Fruit fly (Drosophila melanogaster) whole organism, embryonic: ENCODE measurements around the gene HHEX.

Experiments
- Atf6 ChIP-seq: fragments of 200-800 bp; sonication (Bioruptor generic); IDR thresholded peaks from 2 replicates; pipeline ENCODE4 v1.3.6; 2022; ENCODE audit warnings: missing biosample characterization, missing genetic modification characterization
- Blimp-1 ChIP-seq: fragments of 200-800 bp; sonication (Bioruptor generic); optimal IDR thresholded peaks from 3 replicates; lab custom pipeline; 2018; ENCODE audit warnings: missing biosample characterization, missing genetic modification characterization, mild to moderate bottlenecking, moderate library complexity, missing genetic modification reagents
- CG10147 ChIP-seq: fragments of 200-800 bp; sonication (Bioruptor generic); optimal IDR thresholded peaks from 2 replicates; lab custom pipeline; 2019; ENCODE audit warnings: missing biosample characterization, mild to moderate bottlenecking, missing genetic modification characterization, moderate library complexity
- CG11085 ChIP-seq: fragments of 200-800 bp; sonication (Bioruptor generic); IDR thresholded peaks from 2 replicates; pipeline ENCODE4 v1.3.6; 2022; ENCODE audit warnings: missing biosample characterization, missing genetic modification characterization
- CG12155 ChIP-seq: fragments of 200-800 bp; sonication (Bioruptor generic); optimal IDR thresholded peaks from 3 replicates; lab custom pipeline; 2016; ENCODE audit warnings: missing biosample characterization, missing genetic modification characterization
- CG1233 ChIP-seq: fragments of 200-800 bp; sonication (Bioruptor generic); optimal IDR thresholded peaks from 4 replicates; lab custom pipeline; 2018; ENCODE audit warnings: missing biosample characterization, mild to moderate bottlenecking, missing genetic modification characterization
- CG1647 ChIP-seq: fragments of 200-800 bp; sonication (Bioruptor generic); optimal IDR thresholded peaks from 3 replicates; lab custom pipeline; 2016; ENCODE audit warnings: missing biosample characterization, missing genetic modification characterization
- CG17186 ChIP-seq: fragments of 200-800 bp; sonication (Bioruptor generic); optimal IDR thresholded peaks from 3 replicates; lab custom pipeline; 2017; ENCODE audit warnings: missing biosample characterization, missing genetic modification reagents, missing genetic modification characterization
- CG17829 ChIP-seq: fragments of 200-800 bp; optimal IDR thresholded peaks from 2 replicates; lab custom pipeline; 2019; ENCODE audit warnings: missing biosample characterization, mild to moderate bottlenecking, missing genetic modification characterization, moderate library complexity
- CG2120 ChIP-seq: fragments of 200-800 bp; sonication (Bioruptor generic); optimal IDR thresholded peaks from 3 replicates; lab custom pipeline; 2016; ENCODE audit warnings: missing biosample characterization, missing genetic modification characterization
- CG3726 ChIP-seq: fragments of 200-800 bp; sonication (Bioruptor generic); IDR thresholded peaks from 3 replicates; pipeline ENCODE4, ENCODE4 v1.3.6; 2022; ENCODE audit warnings: missing biosample characterization, missing genetic modification characterization
- CG4282 ChIP-seq: fragments of 200-800 bp; sonication (Bioruptor generic); optimal IDR thresholded peaks from 2 replicates; lab custom pipeline; 2016; ENCODE audit warnings: missing biosample characterization, missing genetic modification characterization
- CG4360 ChIP-seq: fragments of 200-800 bp; sonication (Bioruptor generic); IDR thresholded peaks from 2 replicates; pipeline ENCODE4 v1.3.6; 2022; ENCODE audit warnings: missing biosample characterization, missing genetic modification characterization
- CG4730 ChIP-seq: fragments of 200-800 bp; sonication (Bioruptor generic); IDR thresholded peaks from 2 replicates; pipeline ENCODE4 v1.3.6; 2022; ENCODE audit warnings: missing biosample characterization, missing genetic modification characterization
- CG6254 ChIP-seq: fragments of 200-800 bp; sonication (Bioruptor generic); optimal IDR thresholded peaks from 3 replicates; lab custom pipeline; 2017; ENCODE audit warnings: mild to moderate bottlenecking, missing biosample characterization, missing genetic modification reagents, missing genetic modification characterization
- CG7271 ChIP-seq: fragments of 200-800 bp; sonication (Bioruptor generic); optimal IDR thresholded peaks from 2 replicates; lab custom pipeline; 2018; ENCODE audit warnings: missing biosample characterization, mild to moderate bottlenecking, missing genetic modification characterization, moderate library complexity
- CG7357 ChIP-seq: fragments of 200-800 bp; sonication (Bioruptor generic); IDR thresholded peaks from 3 replicates; pipeline ENCODE4 v1.3.6; 2022; ENCODE audit warnings: missing biosample characterization, missing genetic modification characterization
- CG7745 ChIP-seq: fragments of 200-800 bp; sonication (Bioruptor generic); optimal IDR thresholded peaks from 2 replicates; lab custom pipeline; 2018; ENCODE audit warnings: missing biosample characterization, mild to moderate bottlenecking, missing genetic modification characterization, moderate library complexity
- CG8281 ChIP-seq: fragments of 200-800 bp; sonication (Bioruptor generic); optimal IDR thresholded peaks from 2 replicates; lab custom pipeline; 2018; ENCODE audit warnings: missing biosample characterization, mild to moderate bottlenecking, missing genetic modification characterization, moderate library complexity
- CG8924 ChIP-seq: fragments of 200-800 bp; optimal IDR thresholded peaks from 3 replicates; lab custom pipeline; 2019; ENCODE audit warnings: missing biosample characterization, mild to moderate bottlenecking, missing genetic modification characterization, moderate library complexity
- D ChIP-seq, 2 experiments: fragments of 200-800 bp in 1 of 2; fragments of >200 bp in 1 of 2; sonication (Bioruptor generic) in 1 of 2; optimal IDR thresholded peaks; 2 replicates in 1 of 2; 3 replicates in 1 of 2; lab custom pipeline; 2017; ENCODE audit warnings: mild to moderate bottlenecking in 1 of 2, missing biosample characterization in 1 of 2, missing genetic modification characterization in 1 of 2, missing genetic modification reagents in 1 of 2
- D19A ChIP-seq: fragments of 200-800 bp; optimal IDR thresholded peaks from 3 replicates; lab custom pipeline; 2019; ENCODE audit warnings: missing biosample characterization, mild to moderate bottlenecking, missing genetic modification characterization, moderate library complexity
- H15 ChIP-seq: fragments of 200-800 bp; sonication (Bioruptor generic); IDR thresholded peaks from 3 replicates; pipeline ENCODE4 v1.3.6; 2022; ENCODE audit warnings: missing biosample characterization, missing genetic modification characterization
- HLH3B ChIP-seq: fragments of 200-800 bp; sonication (Bioruptor generic); IDR thresholded peaks from 2 replicates; pipeline ENCODE4 v1.3.6; 2022; ENCODE audit warnings: missing biosample characterization, missing genetic modification characterization
- HLHmδ ChIP-seq: fragments of 200-800 bp; sonication (Bioruptor generic); optimal IDR thresholded peaks from 2 replicates; lab custom pipeline; 2018; ENCODE audit warnings: missing biosample characterization, mild to moderate bottlenecking, missing genetic modification characterization, moderate library complexity
- Lhr ChIP-seq: fragments of 200-800 bp; sonication (Bioruptor generic); optimal IDR thresholded peaks from 3 replicates; lab custom pipeline; 2017; ENCODE audit warnings: mild to moderate bottlenecking, missing biosample characterization, missing genetic modification reagents, missing genetic modification characterization
- Meics ChIP-seq: fragments of 200-800 bp; sonication (Bioruptor generic); optimal IDR thresholded peaks from 2 replicates; lab custom pipeline; 2017; ENCODE audit warnings: missing biosample characterization, mild to moderate bottlenecking, missing genetic modification characterization
- Mrtf ChIP-seq: fragments of 200-800 bp; sonication (Bioruptor generic); IDR thresholded peaks from 3 replicates; pipeline ENCODE4 v1.3.6; 2022; ENCODE audit warnings: missing biosample characterization, missing genetic modification characterization
- Oli ChIP-seq: fragments of 200-800 bp; sonication (Bioruptor generic); optimal IDR thresholded peaks from 2 replicates; lab custom pipeline; 2018; ENCODE audit warnings: missing biosample characterization, mild to moderate bottlenecking, missing genetic modification characterization, moderate library complexity
- Optix ChIP-seq: fragments of 200-800 bp; sonication (Bioruptor generic); IDR thresholded peaks from 3 replicates; pipeline ENCODE4 v1.3.6; 2022; ENCODE audit warnings: missing biosample characterization, missing genetic modification characterization
- PHDP ChIP-seq: fragments of 200-800 bp; sonication (Bioruptor generic); optimal IDR thresholded peaks from 3 replicates; lab custom pipeline; 2018; ENCODE audit warnings: missing biosample characterization, mild to moderate bottlenecking, missing genetic modification characterization, moderate library complexity
- Ssrp ChIP-seq: fragments of 200-800 bp; sonication (Bioruptor generic); optimal IDR thresholded peaks from 2 replicates; lab custom pipeline; 2018; ENCODE audit warnings: missing biosample characterization, mild to moderate bottlenecking, missing genetic modification characterization, moderate library complexity
- al ChIP-seq: fragments of 200-800 bp; sonication (Bioruptor generic); IDR thresholded peaks from 2 replicates; pipeline ENCODE4 v1.3.6; 2022; ENCODE audit warnings: missing biosample characterization, missing genetic modification characterization
- ase ChIP-seq: fragments of 200-800 bp; sonication (Bioruptor generic); IDR thresholded peaks from 3 replicates; pipeline ENCODE4 v1.3.6; 2022; ENCODE audit warnings: missing biosample characterization, missing genetic modification characterization
- br ChIP-seq: fragments of >200 bp; optimal IDR thresholded peaks from 2 replicates; lab custom pipeline; 2017
- dan ChIP-seq: fragments of 200-800 bp; sonication (Bioruptor generic); IDR thresholded peaks from 2 replicates; pipeline ENCODE4 v1.3.6; 2022; ENCODE audit warnings: missing biosample characterization, missing genetic modification characterization
- gcm ChIP-seq: fragments of 200-800 bp; sonication (Bioruptor generic); optimal IDR thresholded peaks from 2 replicates; lab custom pipeline; 2019; ENCODE audit warnings: missing biosample characterization, mild to moderate bottlenecking, missing genetic modification characterization, moderate library complexity
- hkb ChIP-seq, 2 experiments: fragments of 200-800 bp in 1 of 2; fragments of >200 bp in 1 of 2; sonication (Bioruptor generic) in 1 of 2; IDR thresholded peaks in 1 of 2; optimal IDR thresholded peaks in 1 of 2; 2 replicates each; pipeline versions ENCODE4 v1.3.6 to Lab custom; 2017 to 2022; ENCODE audit warnings: missing biosample characterization in 1 of 2, missing genetic modification characterization in 1 of 2
- lmd ChIP-seq: fragments of 200-800 bp; sonication (Bioruptor generic); IDR thresholded peaks from 2 replicates; pipeline ENCODE4 v1.3.6; 2022; ENCODE audit warnings: missing biosample characterization, missing genetic modification characterization
- nau ChIP-seq: fragments of 200-800 bp; sonication (Bioruptor generic); optimal IDR thresholded peaks from 3 replicates; lab custom pipeline; 2017; ENCODE audit warnings: missing biosample characterization, mild to moderate bottlenecking, missing genetic modification characterization, missing genetic modification reagents
- pros ChIP-seq: fragments of 200-800 bp; sonication (Bioruptor generic); optimal IDR thresholded peaks from 3 replicates; lab custom pipeline; 2019; ENCODE audit warnings: missing biosample characterization, mild to moderate bottlenecking, missing genetic modification characterization, moderate library complexity
- row ChIP-seq: fragments of 200-800 bp; sonication (Bioruptor generic); IDR thresholded peaks from 3 replicates; pipeline ENCODE4 v1.3.6; 2022; ENCODE audit warnings: missing biosample characterization, missing genetic modification characterization
- run ChIP-seq: fragments of 200-800 bp; sonication (Bioruptor generic); optimal IDR thresholded peaks from 3 replicates; lab custom pipeline; 2018; ENCODE audit warnings: missing biosample characterization, mild to moderate bottlenecking, missing genetic modification characterization
- schlank ChIP-seq: fragments of 200-800 bp; sonication (Bioruptor generic); optimal IDR thresholded peaks from 2 replicates; lab custom pipeline; 2018; ENCODE audit warnings: missing biosample characterization, mild to moderate bottlenecking, missing genetic modification characterization
- slp2 ChIP-seq: fragments of 200-800 bp; sonication (Bioruptor generic); optimal IDR thresholded peaks from 2 replicates; lab custom pipeline; 2016; ENCODE audit warnings: missing biosample characterization, missing genetic modification characterization
- tin ChIP-seq: fragments of 200-800 bp; sonication (Bioruptor generic); optimal IDR thresholded peaks from 3 replicates; lab custom pipeline; 2016; ENCODE audit warnings: missing biosample characterization, missing genetic modification characterization
- toy ChIP-seq: fragments of 200-800 bp; sonication (Bioruptor generic); IDR thresholded peaks from 2 replicates; pipeline ENCODE4 v1.3.6; 2022; ENCODE audit warnings: missing biosample characterization, missing genetic modification characterization
- tx ChIP-seq: fragments of 200-800 bp; sonication (Bioruptor generic); optimal IDR thresholded peaks from 2 replicates; lab custom pipeline; 2016; ENCODE audit warnings: missing biosample characterization, missing genetic modification characterization
- zen2 ChIP-seq: fragments of 200-800 bp; sonication (Bioruptor generic); IDR thresholded peaks from 3 replicates; pipeline ENCODE4 v1.3.6; 2022; ENCODE audit warnings: missing biosample characterization, missing genetic modification characterization; ENCODE audit not compliant: partially characterized antibody

HHEX gene

DNA sequence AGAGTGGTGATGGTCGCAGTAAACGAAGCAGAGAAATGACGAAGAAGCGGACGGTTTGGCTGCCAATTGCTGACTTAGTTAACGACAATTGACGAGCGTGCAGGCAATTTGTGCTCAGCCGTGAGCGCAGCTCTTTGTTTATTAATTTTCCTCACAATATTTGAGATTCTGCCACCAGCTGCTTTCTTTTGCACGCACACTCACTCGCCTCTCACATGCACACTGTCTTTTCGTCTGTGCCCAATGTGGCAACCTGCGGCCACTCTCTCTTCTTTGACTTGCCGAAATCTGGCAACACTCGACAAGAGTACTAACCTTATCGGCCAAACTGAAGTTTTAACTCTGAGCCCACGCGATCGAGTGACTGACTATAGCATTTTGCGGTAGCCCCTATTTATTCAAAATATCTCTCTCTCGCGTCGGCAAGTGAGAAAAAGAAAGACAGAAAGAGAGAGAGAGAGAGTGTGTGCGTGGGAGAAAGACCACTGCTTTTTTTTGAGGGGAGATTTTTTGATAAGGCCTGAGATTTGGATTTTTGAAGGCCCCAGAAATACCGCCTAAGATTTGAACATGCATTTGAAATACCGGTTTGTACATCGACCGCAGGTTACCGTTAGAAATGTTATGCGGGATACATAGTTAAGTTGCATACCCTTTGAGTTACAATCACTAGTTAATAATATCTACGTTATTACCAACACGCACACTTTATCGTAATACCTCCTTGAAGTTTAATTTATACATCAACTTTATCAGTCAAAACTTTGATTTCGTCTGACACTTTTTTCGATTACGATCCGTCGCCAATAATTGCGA lies 20.1 kb downstream of the HHEX start, which contains the start of gene Mvl (continued):
- peak; percentile 71; the same call in 2 of the 3 replicates for TF ChIP-seq zen2
- no peak for TF ChIP-seq run (tag; lab: Kevin White, UChicago)
- TF ChIP-seq CG4730 (GFP tag; lab: Robert Waterston, UW): no peak
- no peak for TF ChIP-seq CG7357
- peak; percentile 5 for TF ChIP-seq Lhr (GFP tag; lab: Kevin White, UChicago)
- TF ChIP-seq CG3726: no peak
- TF ChIP-seq CG2120: no peak
- peak; percentile 54 for TF ChIP-seq hkb (optimal IDR thresholded peaks at IDR 0.05; lab: Kevin White, UChicago)
- TF ChIP-seq hkb (GFP tag; IDR thresholded peaks at IDR 0.05; lab: Robert Waterston, UW): 0 out of 2 replicates have a peak, but pooled peaks have one; percentile 22
- no peak for TF ChIP-seq dan
- TF ChIP-seq Mrtf: no peak
- peak; percentile 22 for TF ChIP-seq CG8924 (tag; lab: Kevin White, UChicago)
- peak; percentile 13 for TF ChIP-seq CG17186 (GFP tag; lab: Kevin White, UChicago)
- TF ChIP-seq pros: peak; percentile 79
- TF ChIP-seq CG4282: no peak
- no peak for TF ChIP-seq Meics (GFP tag; lab: Kevin White, UChicago)
- no peak for TF ChIP-seq toy (GFP tag; lab: Robert Waterston, UW)
- TF ChIP-seq tin (GFP tag; lab: Kevin White, UChicago): no peak
- peak; percentile 39 for TF ChIP-seq Blimp-1 (GFP tag; lab: Kevin White, UChicago)
- TF ChIP-seq Atf6: no peak
- no peak for TF ChIP-seq br (lab: Kevin White, UChicago)
- no peak for TF ChIP-seq al (GFP tag; lab: Robert Waterston, UW)
- no peak for TF ChIP-seq H15 (GFP tag; lab: Robert Waterston, UW)
- no peak for TF ChIP-seq D (optimal IDR thresholded peaks at IDR 0.05; lab: Kevin White, UChicago)
- TF ChIP-seq D (GFP tag; optimal IDR thresholded peaks at IDR 0.05; lab: Kevin White, UChicago): no peak
- TF ChIP-seq CG4360 (GFP tag; lab: Robert Waterston, UW): no peak
- TF ChIP-seq CG17829 (tag; lab: Kevin White, UChicago): peak; percentile 66
- no peak for TF ChIP-seq CG1647 (GFP tag; lab: Kevin White, UChicago)
- peak; percentile 43 for TF ChIP-seq HLHmδ (GFP tag; lab: Kevin White, UChicago)
- TF ChIP-seq CG7271 (tag; lab: Kevin White, UChicago): no peak
- TF ChIP-seq D19A: no peak
- 0 out of 3 replicates have a peak, but pooled peaks have one; percentile 21 for TF ChIP-seq row (GFP tag; lab: Robert Waterston, UW)
- no peak for TF ChIP-seq Oli (tag; lab: Kevin White, UChicago)
- TF ChIP-seq slp2 (GFP tag; lab: Kevin White, UChicago): no peak
- no peak for TF ChIP-seq CG1233 (GFP tag; lab: Kevin White, UChicago)
- TF ChIP-seq CG12155 (GFP tag; lab: Kevin White, UChicago): no peak
- TF ChIP-seq CG7745 (tag; lab: Kevin White, UChicago): peak; percentile 5
- TF ChIP-seq CG8281: no peak
- TF ChIP-seq CG6254 (GFP tag; lab: Kevin White, UChicago): peak; percentile 19
- no peak for TF ChIP-seq HLH3B
- TF ChIP-seq nau: no peak
- no peak for TF ChIP-seq ase (GFP tag; lab: Robert Waterston, UW)
- no peak for TF ChIP-seq Ssrp (tag; lab: Kevin White, UChicago)
- TF ChIP-seq Optix (GFP tag; lab: Robert Waterston, UW): no peak
- TF ChIP-seq schlank (tag; lab: Kevin White, UChicago): no peak
- no peak for TF ChIP-seq CG10147 (GFP tag; lab: Kevin White, UChicago)
- peak; percentile 19 for TF ChIP-seq tx
- no peak for TF ChIP-seq lmd (GFP tag; lab: Robert Waterston, UW)
- no peak for TF ChIP-seq PHDP (tag; lab: Kevin White, UChicago)
- no peak for TF ChIP-seq CG11085 (GFP tag; lab: Robert Waterston, UW)
- TF ChIP-seq gcm (GFP tag; lab: Kevin White, UChicago): peak; percentile 71
